Fruit fly (Drosophila melanogaster) S2 (cell line): ENCODE results near the gene CG4907.

Experiments
- CG8478 ChIP-seq: fragments of >200 bp; optimal IDR thresholded peaks from 2 replicates; lab custom pipeline; 2018
- CTCF ChIP-seq, 2 experiments: fragments of >200 bp; optimal IDR thresholded peaks; 2 replicates each; lab custom pipeline; 2018

DNA sequence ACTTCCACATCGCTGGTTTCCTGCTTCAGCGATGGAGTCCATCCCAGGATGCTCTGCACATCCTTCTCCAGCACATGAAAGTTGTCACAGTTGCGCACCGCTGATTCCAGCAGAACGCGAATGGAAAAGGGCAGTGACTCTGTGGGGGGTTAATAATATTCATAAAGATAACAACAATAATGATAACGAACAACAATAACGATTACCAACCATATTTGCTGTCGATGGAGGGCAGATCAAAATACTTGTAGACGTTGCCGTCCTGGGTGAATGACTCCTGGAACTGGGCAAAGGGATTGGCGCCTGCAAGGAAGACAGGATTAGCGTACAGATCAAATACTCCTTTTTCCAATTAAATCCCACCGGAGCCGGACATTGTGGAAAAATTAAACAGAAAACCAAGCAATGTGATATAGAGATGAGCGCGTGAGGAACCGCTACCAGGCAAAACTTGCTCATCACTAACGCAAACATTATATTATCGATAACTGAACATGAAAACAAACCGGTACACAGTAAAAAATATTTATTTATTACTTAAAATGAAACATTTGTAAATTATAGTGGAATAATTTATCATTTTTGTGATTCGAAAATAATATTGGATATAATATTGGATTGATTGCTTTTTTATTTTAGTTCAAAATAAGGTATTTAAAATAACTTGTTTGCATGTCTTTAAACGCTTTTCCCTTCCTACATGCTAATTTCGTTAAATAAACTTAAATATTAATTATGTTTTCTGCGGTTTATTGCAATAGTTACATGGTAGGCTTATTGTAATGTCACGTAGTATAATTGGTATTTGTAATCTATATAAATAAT is 13.8 kb upstream of the CG4907 start, which contains the start of gene Irp-1A:
- TF ChIP-seq CG8478, result no peak
- TF ChIP-seq CTCF (optimal IDR thresholded peaks at IDR 0.05; lab: Kevin White, UChicago), result no peak
